Fruit fly (Drosophila melanogaster): ENCODE results near the gene Yod1.

Yod1 gene

dm6 chr3L:5180179-5180578 lies 46.5 kb downstream of the Yod1 start (continued):
- no peak for TF ChIP-seq sna (GFP tag; IDR thresholded peaks at IDR 0.05; ENCODE audit: partially characterized antibody)
- TF ChIP-seq CG15601 (tag; optimal IDR thresholded peaks at IDR 0.05) = no peak

dm6 chr3L:5180968-5181612 lies 47.4 kb downstream of the Yod1 start:
- TF ChIP-seq Pdp1 (GFP tag; optimal IDR thresholded peaks at IDR 0.05) (peak in 1 of 2 experiments; percentile 52), CG8281 (tag; optimal IDR thresholded peaks at IDR 0.05) (peak; percentile 16), CG31441 (GFP tag; IDR thresholded peaks at IDR 0.05) (no peak), lab (GFP tag; optimal IDR thresholded peaks at IDR 0.05) (peak; percentile 16), hkb (optimal IDR thresholded peaks at IDR 0.05) (no peak), hkb (GFP tag; IDR thresholded peaks at IDR 0.05) (0 out of 2 replicates have a peak, but pooled peaks have one; percentile 14), grn (GFP tag; optimal IDR thresholded peaks at IDR 0.05) (peak; percentile 24), Asciz (GFP tag; optimal IDR thresholded peaks at IDR 0.05) (no peak), caup (GFP tag; optimal IDR thresholded peaks at IDR 0.05; ENCODE audit: severe bottlenecking) (peak; percentile 5), chm (GFP tag; IDR thresholded peaks at IDR 0.05) (no peak), seq (GFP tag; IDR thresholded peaks at IDR 0.05) (no peak), sd (tag; optimal IDR thresholded peaks at IDR 0.05) (peak; percentile 85), Med (GFP tag) (peak; percentile 31), exex (tag; optimal IDR thresholded peaks at IDR 0.05) (peak; percentile 16), sug (tag; optimal IDR thresholded peaks at IDR 0.05) (peak; percentile 45), sens (GFP tag) (peak; percentile 33), GATAe (GFP tag; conservative IDR thresholded peaks at IDR 0.05) (0 out of 2 replicates have a peak, but pooled peaks have one; percentile 47), tgo (GFP tag; IDR thresholded peaks at IDR 0.05) (no peak), Trl (optimal IDR thresholded peaks at IDR 0.05) (peak in 1 of 2 experiments; percentile 7), Trl (GFP tag; optimal IDR thresholded peaks at IDR 0.05) (no peak), mirr (GFP tag; optimal IDR thresholded peaks at IDR 0.05) (peak; percentile 32), crol (GFP tag; IDR thresholded peaks at IDR 0.05) (peak; percentile 70)

DNA sequence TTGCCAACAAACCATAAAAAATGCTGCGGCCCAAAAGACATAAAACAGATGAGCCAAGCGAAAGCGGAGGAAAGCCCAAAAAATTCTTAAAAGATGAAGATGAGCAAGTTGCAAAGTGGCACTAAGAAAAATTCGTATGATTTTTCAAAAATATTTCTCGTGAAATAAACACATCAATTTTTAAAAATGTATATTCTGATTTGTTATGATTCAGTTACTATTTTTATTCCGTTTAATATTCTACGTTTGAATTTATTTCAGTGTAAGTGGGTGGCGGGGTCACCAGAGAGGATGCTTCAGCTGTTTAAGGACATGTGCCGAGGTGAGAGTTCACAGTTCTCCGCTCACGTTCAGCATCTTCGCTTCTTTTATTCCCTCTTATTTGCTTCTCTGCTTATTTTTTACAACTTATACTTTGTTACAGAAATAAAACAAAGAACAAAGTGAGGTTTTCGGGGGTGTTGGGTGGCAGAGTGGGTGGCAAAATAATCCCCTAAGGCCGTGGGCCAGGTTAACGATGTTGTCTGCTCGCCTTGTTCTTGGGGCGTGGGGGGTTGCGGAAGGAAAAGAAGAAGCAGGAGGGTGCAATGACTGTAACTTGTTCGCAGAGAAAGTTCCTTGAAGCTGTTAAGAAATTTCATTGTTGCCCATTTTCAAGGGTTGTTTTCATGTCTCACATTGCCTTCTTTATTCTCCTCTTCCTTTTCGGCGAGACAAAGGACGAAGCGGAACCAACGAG lies 48.8 kb downstream of the Yod1 start:
- TF ChIP-seq Hr78 (GFP tag; optimal IDR thresholded peaks at IDR 0.05) = no peak
- TF ChIP-seq row (GFP tag; IDR thresholded peaks at IDR 0.05) = peak; percentile 71
- no peak for TF ChIP-seq CG4360 (GFP tag; IDR thresholded peaks at IDR 0.05)
- peak; percentile 41 for TF ChIP-seq CG10979 (tag; optimal IDR thresholded peaks at IDR 0.05)
- no peak for TF ChIP-seq MTF-1 (GFP tag; optimal IDR thresholded peaks at IDR 0.05; ENCODE audit: borderline replicate concordance)
- no peak for TF ChIP-seq ERR (GFP tag; optimal IDR thresholded peaks at IDR 0.05)
- no peak for TF ChIP-seq CG8281 (tag; optimal IDR thresholded peaks at IDR 0.05)
- TF ChIP-seq CG8924 (tag; optimal IDR thresholded peaks at IDR 0.05) = peak; percentile 34
- no peak for TF ChIP-seq Opbp (GFP tag; IDR thresholded peaks at IDR 0.05; ENCODE audit: partially characterized antibody)
- TF ChIP-seq corto (GFP tag; optimal IDR thresholded peaks at IDR 0.05) = no peak
- TF ChIP-seq ssp (GFP tag; IDR thresholded peaks at IDR 0.05) = no peak
- peak; percentile 26; the same call in 1 of the 2 replicates for TF ChIP-seq CG10366 (GFP tag; IDR thresholded peaks at IDR 0.05)
- no peak for TF ChIP-seq Abd-B (GFP tag; optimal IDR thresholded peaks at IDR 0.05)
- TF ChIP-seq CG7963 (GFP tag; IDR thresholded peaks at IDR 0.05; ENCODE audit: partially characterized antibody) = no peak
- TF ChIP-seq sug (tag; optimal IDR thresholded peaks at IDR 0.05) = no peak
- peak; percentile 26 for TF ChIP-seq CG18262 (tag; optimal IDR thresholded peaks at IDR 0.05)
- no peak for TF ChIP-seq CG6254 (GFP tag; optimal IDR thresholded peaks at IDR 0.05)
- TF ChIP-seq Dp (GFP tag; optimal IDR thresholded peaks at IDR 0.05) = no peak
- no peak for TF ChIP-seq kah (GFP tag; optimal IDR thresholded peaks at IDR 0.05)
- TF ChIP-seq Optix (GFP tag; IDR thresholded peaks at IDR 0.05) = no peak
- TF ChIP-seq ap (GFP tag; IDR thresholded peaks at IDR 0.05) = no peak
- TF ChIP-seq chinmo (GFP tag; IDR thresholded peaks at IDR 0.05; ENCODE audit: partially characterized antibody) = 0 out of 4 replicates have a peak, but pooled peaks have one; percentile 12
- no peak for TF ChIP-seq CG9437 (GFP tag; optimal IDR thresholded peaks at IDR 0.05)
- TF ChIP-seq CG43689 (GFP tag; IDR thresholded peaks at IDR 0.05) = no peak

All from whole organism, embryonic.